Fruit fly (Drosophila melanogaster) whole organism, pupa: ENCODE results near the gene Srrm1.

ENCODE experiments used
- CG13204 ChIP-seq: fragments of 200-800 bp; sonication (Bioruptor generic); optimal IDR thresholded peaks from 2 replicates; lab custom pipeline; 2018; ENCODE audit warnings: missing biosample characterization, mild to moderate bottlenecking, missing genetic modification characterization, moderate library complexity
- CG15710 ChIP-seq: fragments of 200-800 bp; sonication (Bioruptor generic); optimal IDR thresholded peaks from 2 replicates; lab custom pipeline; 2018; ENCODE audit warnings: missing biosample characterization, mild to moderate bottlenecking, missing genetic modification characterization, moderate library complexity
- CG32121 ChIP-seq: fragments of 200-800 bp; sonication (Bioruptor generic); IDR thresholded peaks from 2 replicates; pipeline ENCODE4 v1.3.6; 2022; ENCODE audit warnings: missing biosample characterization, missing genetic modification characterization
- CG34367 ChIP-seq: fragments of 200-800 bp; sonication (Bioruptor generic); optimal IDR thresholded peaks from 2 replicates; lab custom pipeline; 2018; ENCODE audit warnings: missing biosample characterization, mild to moderate bottlenecking, missing genetic modification characterization
- CG4496 ChIP-seq: fragments of 200-800 bp; sonication (Bioruptor generic); IDR thresholded peaks from 3 replicates; pipeline ENCODE4 v1.3.6; 2022; ENCODE audit warnings: missing biosample characterization, missing genetic modification characterization
- CG8159 ChIP-seq: fragments of 200-800 bp; sonication (Bioruptor generic); optimal IDR thresholded peaks from 3 replicates; lab custom pipeline; 2018; ENCODE audit warnings: missing biosample characterization, mild to moderate bottlenecking, missing genetic modification characterization, moderate library complexity
- D1 ChIP-seq: fragments of 200-800 bp; sonication (Bioruptor generic); optimal IDR thresholded peaks from 2 replicates; lab custom pipeline; 2018; ENCODE audit warnings: missing biosample characterization, mild to moderate bottlenecking, missing genetic modification characterization, moderate library complexity
- Snoo ChIP-seq: fragments of 200-800 bp; sonication (Bioruptor generic); optimal IDR thresholded peaks from 3 replicates; lab custom pipeline; 2017; ENCODE audit warnings: missing biosample characterization, mild to moderate bottlenecking, missing genetic modification characterization, inconsistent platforms
- fd96Ca ChIP-seq: fragments of 200-800 bp; sonication (Bioruptor generic); IDR thresholded peaks from 3 replicates; pipeline ENCODE4 v1.3.6; 2022; ENCODE audit warnings: missing biosample characterization, missing genetic modification characterization
- rn ChIP-seq: fragments of 200-800 bp; sonication (Bioruptor generic); IDR thresholded peaks from 2 replicates; pipeline ENCODE4 v1.3.6; 2022; ENCODE audit warnings: missing biosample characterization, missing genetic modification characterization

DNA sequence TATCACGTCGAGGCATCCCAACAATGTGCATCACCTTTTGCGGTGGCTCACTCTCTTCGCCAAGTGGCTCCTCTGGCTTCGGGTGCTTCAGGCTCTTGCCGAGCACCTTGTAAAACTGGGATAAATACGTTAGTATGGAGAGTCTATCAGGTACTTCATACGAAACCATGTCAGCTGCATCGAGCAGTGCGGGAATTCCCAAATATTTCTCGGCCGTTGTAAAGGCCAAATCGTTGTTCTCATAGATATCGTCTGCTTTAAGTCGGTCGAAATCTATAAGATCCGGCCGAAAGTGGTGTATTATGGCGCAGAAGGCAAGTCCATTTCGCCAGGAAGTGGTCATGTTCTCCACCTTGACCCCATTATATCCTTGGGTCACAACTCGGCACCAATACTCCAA, 21.9 kb upstream of the Srrm1 start:
- TF ChIP-seq CG8159 (tag; lab: Kevin White, UChicago) (no peak), CG34367 (tag; lab: Kevin White, UChicago) (no peak), D1 (tag; lab: Kevin White, UChicago) (no peak), CG13204 (GFP tag; lab: Kevin White, UChicago) (no peak), CG4496 (no peak), rn (GFP tag; lab: Robert Waterston, UW) (no peak), Snoo (no peak), CG15710 (no peak), CG32121 (GFP tag; lab: Robert Waterston, UW) (no peak), fd96Ca (no peak)
